Fruit fly (Drosophila melanogaster): ENCODE results near the gene Cyp4s3.
A peak's percentile ranks its signal among the peaks of the same experiment; 100 is the strongest.

Gene Cyp4s3

dm6 chrX:15074646-15075351 lies 41.5 kb downstream of the Cyp4s3 start (continued):
- peak; percentile 40 for TF ChIP-seq zen (tag; optimal IDR thresholded peaks at IDR 0.05)
- peak; percentile 98 for TF ChIP-seq Med (GFP tag)
- no peak for TF ChIP-seq prd (optimal IDR thresholded peaks at IDR 0.05)
- peak; percentile 89 for TF ChIP-seq prd (GFP tag; IDR thresholded peaks at IDR 0.05)
- peak; percentile 84 for TF ChIP-seq dm (GFP tag; optimal IDR thresholded peaks at IDR 0.05)
- TF ChIP-seq wdn (GFP tag; IDR thresholded peaks at IDR 0.05), result peak; percentile 78
- peak; percentile 90 for TF ChIP-seq Hr3 (GFP tag; optimal IDR thresholded peaks at IDR 0.05)
- TF ChIP-seq wor (GFP tag; IDR thresholded peaks at IDR 0.05), result peak; percentile 66
- peak; percentile 57 for TF ChIP-seq CG14965 (GFP tag; optimal IDR thresholded peaks at IDR 0.05; ENCODE audit: borderline replicate concordance)
- peak; percentile 82 for TF ChIP-seq slou (GFP tag; optimal IDR thresholded peaks at IDR 0.05)
- peak; percentile 87 for TF ChIP-seq CG9727 (GFP tag; optimal IDR thresholded peaks at IDR 0.05)
- no peak for TF ChIP-seq ac (GFP tag; optimal IDR thresholded peaks at IDR 0.05)
- peak in 1 of 2 experiments; percentile 95 for TF ChIP-seq eve (GFP tag; optimal IDR thresholded peaks at IDR 0.05)
- TF ChIP-seq lmd (GFP tag; IDR thresholded peaks at IDR 0.05), result peak; percentile 91
- TF ChIP-seq CG1602 (GFP tag; optimal IDR thresholded peaks at IDR 0.05), result peak; percentile 85
- TF ChIP-seq ssp (GFP tag; IDR thresholded peaks at IDR 0.05), result peak; percentile 77
- TF ChIP-seq CG5180 (GFP tag; optimal IDR thresholded peaks at IDR 0.05), result peak; percentile 76
- TF ChIP-seq CG10321 (GFP tag; IDR thresholded peaks at IDR 0.05), result no peak
- TF ChIP-seq CG15011 (GFP tag; optimal IDR thresholded peaks at IDR 0.05), result peak; percentile 67
- TF ChIP-seq fd3F (GFP tag; optimal IDR thresholded peaks at IDR 0.05), result peak; percentile 80
- TF ChIP-seq NC2α (GFP tag; optimal IDR thresholded peaks at IDR 0.05), result peak; percentile 78
- TF ChIP-seq CG4730 (GFP tag; IDR thresholded peaks at IDR 0.05), result peak; percentile 78
- TF ChIP-seq CG4282 (GFP tag; optimal IDR thresholded peaks at IDR 0.05), result peak; percentile 86
- TF ChIP-seq MBD-R2 (GFP tag; IDR thresholded peaks at IDR 0.05), result peak; percentile 60
- TF ChIP-seq stc (GFP tag; IDR thresholded peaks at IDR 0.05), result peak; percentile 78
- no peak for TF ChIP-seq tll (GFP tag; optimal IDR thresholded peaks at IDR 0.05)
- peak; percentile 94 for TF ChIP-seq lab (GFP tag; optimal IDR thresholded peaks at IDR 0.05)
- TF ChIP-seq h (optimal IDR thresholded peaks at IDR 0.05), result no peak
- TF ChIP-seq Hmx (GFP tag; optimal IDR thresholded peaks at IDR 0.05), result peak; percentile 70
- TF ChIP-seq CG2712 (tag; optimal IDR thresholded peaks at IDR 0.05), result peak; percentile 84
- TF ChIP-seq Ets65A (GFP tag), result peak; percentile 99
- peak; percentile 54 for TF ChIP-seq CG30020 (tag; optimal IDR thresholded peaks at IDR 0.05)
- peak; percentile 82 for TF ChIP-seq schlank (tag; optimal IDR thresholded peaks at IDR 0.05)
- TF ChIP-seq CG3163 (GFP tag; optimal IDR thresholded peaks at IDR 0.05), result peak; percentile 86
- peak; percentile 76 for TF ChIP-seq da (GFP tag; optimal IDR thresholded peaks at IDR 0.05)
- peak in 1 of 2 experiments; percentile 80 for TF ChIP-seq Eip74EF (GFP tag; optimal IDR thresholded peaks at IDR 0.05)
- peak; percentile 58 for TF ChIP-seq Max (GFP tag; optimal IDR thresholded peaks at IDR 0.05)
- peak; percentile 94 for TF ChIP-seq tx (GFP tag; optimal IDR thresholded peaks at IDR 0.05)
- TF ChIP-seq Blimp-1 (GFP tag; optimal IDR thresholded peaks at IDR 0.05), result peak; percentile 79
- TF ChIP-seq dimm (GFP tag; IDR thresholded peaks at IDR 0.05), result peak; percentile 66; the same call in 1 of the 2 replicates
- TF ChIP-seq phol (tag; optimal IDR thresholded peaks at IDR 0.05), result peak; percentile 80
- TF ChIP-seq nom (GFP tag; optimal IDR thresholded peaks at IDR 0.05), result peak; percentile 97
- TF ChIP-seq CG12071 (GFP tag; optimal IDR thresholded peaks at IDR 0.05), result peak; percentile 70
- peak; percentile 69 for TF ChIP-seq CG4404 (GFP tag; IDR thresholded peaks at IDR 0.05)
- TF ChIP-seq C15 (GFP tag; IDR thresholded peaks at IDR 0.05), result peak; percentile 69; the same call in 1 of the 3 replicates
- peak; percentile 97 for TF ChIP-seq CG2120 (GFP tag; optimal IDR thresholded peaks at IDR 0.05)
- peak; percentile 70 for TF ChIP-seq CG4617 (GFP tag; optimal IDR thresholded peaks at IDR 0.05; ENCODE audit: borderline replicate concordance)
- TF ChIP-seq CG31365 (tag; optimal IDR thresholded peaks at IDR 0.05), result peak; percentile 69
- TF ChIP-seq CG14014 (GFP tag; IDR thresholded peaks at IDR 0.05), result peak; percentile 90
- TF ChIP-seq wek (GFP tag; optimal IDR thresholded peaks at IDR 0.05), result peak; percentile 12

Measured in whole organism, embryonic.